Fruit fly (Drosophila melanogaster) whole organism: ENCODE measurements around the gene CG5290.

Experiments
- CG8478 ChIP-seq: fragments of >200 bp; optimal IDR thresholded peaks from 2 replicates; lab custom pipeline; 2018; ENCODE audit warnings: inconsistent platforms
- Dll ChIP-seq: fragments of >200 bp; optimal IDR thresholded peaks from 2 replicates; lab custom pipeline; 2017
- EcR ChIP-seq, 2 experiments: fragments of >200 bp; optimal IDR thresholded peaks; 2 replicates each; lab custom pipeline; 2017; ENCODE audit warnings: missing biosample characterization in 2 of 2, missing genetic modification characterization in 2 of 2, missing genetic modification reagents in 2 of 2
- usp ChIP-seq: fragments of >200 bp; optimal IDR thresholded peaks from 2 replicates; lab custom pipeline; 2017; ENCODE audit warnings: missing biosample characterization, missing genetic modification characterization, mixed read lengths

DNA sequence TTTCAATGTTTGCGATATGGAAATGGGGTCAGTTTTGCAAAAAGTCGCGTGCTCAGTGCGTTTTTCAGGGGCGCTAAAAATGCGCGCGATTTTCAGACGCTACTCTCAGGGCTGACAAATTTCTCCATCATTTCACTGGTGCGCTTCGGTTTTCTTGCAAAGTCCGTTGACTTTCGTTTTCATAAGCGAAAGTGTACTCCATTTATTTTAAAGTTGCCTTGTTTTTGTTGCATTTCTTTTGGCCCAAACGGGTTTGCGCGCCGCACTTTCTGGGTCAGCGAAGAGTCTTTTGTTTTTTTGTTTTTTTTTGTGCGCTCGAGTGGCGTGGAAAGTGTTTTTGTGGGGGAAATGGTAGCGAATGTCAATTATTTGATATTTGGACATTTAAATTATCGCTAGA lies 27.3 kb upstream of the CG5290 start:
- TF ChIP-seq Dll (lab: Kevin White, UChicago): no peak
- TF ChIP-seq usp: no peak
- TF ChIP-seq EcR (GFP tag; optimal IDR thresholded peaks at IDR 0.05; lab: Kevin White, UChicago): no peak
- TF ChIP-seq CG8478 (lab: Kevin White, UChicago): no peak
